Fruit fly (Drosophila melanogaster) whole organism, embryonic: Measurements from ENCODE around the gene Fmr1.

Experiments
- Bgb ChIP-seq: fragments of 200-800 bp; sonication (Bioruptor generic); IDR thresholded peaks from 2 replicates; pipeline ENCODE4 v1.3.6; 2022; ENCODE audit warnings: missing biosample characterization, missing genetic modification characterization; ENCODE audit not compliant: partially characterized antibody
- CG10543 ChIP-seq: fragments of 200-800 bp; sonication (Bioruptor generic); optimal IDR thresholded peaks from 3 replicates; lab custom pipeline; 2017; ENCODE audit warnings: missing biosample characterization, mild to moderate bottlenecking, missing genetic modification characterization, moderate library complexity
- CG10959 ChIP-seq: fragments of 200-800 bp; sonication (Bioruptor generic); IDR thresholded peaks from 2 replicates; pipeline ENCODE4 v1.3.6; 2022; ENCODE audit warnings: missing biosample characterization, missing genetic modification characterization
- CG11247 ChIP-seq: fragments of 200-800 bp; sonication (Bioruptor generic); IDR thresholded peaks from 2 replicates; pipeline ENCODE4 v1.3.6; 2022; ENCODE audit warnings: missing biosample characterization, missing genetic modification characterization
- CG5180 ChIP-seq: fragments of 200-800 bp; sonication (Bioruptor generic); optimal IDR thresholded peaks from 3 replicates; lab custom pipeline; 2017; ENCODE audit warnings: missing biosample characterization, missing genetic modification characterization, mild to moderate bottlenecking, moderate library complexity, missing genetic modification reagents
- CG7556 ChIP-seq: fragments of 200-800 bp; sonication (Bioruptor generic); optimal IDR thresholded peaks from 2 replicates; lab custom pipeline; 2017; ENCODE audit warnings: missing biosample characterization, mild to moderate bottlenecking, missing genetic modification characterization
- CG7745 ChIP-seq: fragments of 200-800 bp; sonication (Bioruptor generic); optimal IDR thresholded peaks from 2 replicates; lab custom pipeline; 2018; ENCODE audit warnings: missing biosample characterization, mild to moderate bottlenecking, missing genetic modification characterization, moderate library complexity
- CG7839 ChIP-seq: fragments of 200-800 bp; sonication (Bioruptor generic); optimal IDR thresholded peaks from 3 replicates; lab custom pipeline; 2018; ENCODE audit warnings: missing biosample characterization, mild to moderate bottlenecking, missing genetic modification characterization, moderate library complexity
- CG7987 ChIP-seq: fragments of 200-800 bp; sonication (Bioruptor generic); optimal IDR thresholded peaks from 2 replicates; lab custom pipeline; 2018; ENCODE audit warnings: missing biosample characterization, mild to moderate bottlenecking, missing genetic modification characterization, moderate library complexity
- CoRest ChIP-seq: fragments of 200-800 bp; sonication (Bioruptor generic); optimal IDR thresholded peaks from 3 replicates; lab custom pipeline; 2018; ENCODE audit warnings: missing biosample characterization, mild to moderate bottlenecking, missing genetic modification characterization, moderate library complexity
- E2f1 ChIP-seq: fragments of 200-800 bp; sonication (Bioruptor generic); IDR thresholded peaks from 2 replicates; pipeline ENCODE4 v1.3.6; 2022; ENCODE audit warnings: missing biosample characterization, missing genetic modification characterization
- ERR ChIP-seq: fragments of 200-800 bp; sonication (Bioruptor generic); optimal IDR thresholded peaks from 2 replicates; lab custom pipeline; 2016; ENCODE audit warnings: missing biosample characterization, missing genetic modification characterization
- Eip74EF ChIP-seq, 2 experiments: fragments of 200-800 bp in 1 of 2; fragments of >200 bp in 1 of 2; sonication (Bioruptor generic) in 1 of 2; optimal IDR thresholded peaks; 2 replicates each; lab custom pipeline; 2017 to 2019; ENCODE audit warnings: missing biosample characterization in 2 of 2, missing genetic modification characterization in 2 of 2, mild to moderate bottlenecking in 1 of 2, moderate library complexity in 1 of 2
- HLHmδ ChIP-seq: fragments of 200-800 bp; sonication (Bioruptor generic); optimal IDR thresholded peaks from 2 replicates; lab custom pipeline; 2018; ENCODE audit warnings: missing biosample characterization, mild to moderate bottlenecking, missing genetic modification characterization, moderate library complexity
- Max ChIP-seq: fragments of 200-800 bp; sonication (Bioruptor generic); optimal IDR thresholded peaks from 2 replicates; lab custom pipeline; 2016; ENCODE audit warnings: missing biosample characterization, mild to moderate bottlenecking, missing genetic modification characterization
- Mes4 ChIP-seq: fragments of 200-800 bp; sonication (Bioruptor generic); optimal IDR thresholded peaks from 2 replicates; lab custom pipeline; 2016; ENCODE audit warnings: missing biosample characterization, missing genetic modification characterization
- Optix ChIP-seq: fragments of 200-800 bp; sonication (Bioruptor generic); IDR thresholded peaks from 3 replicates; pipeline ENCODE4 v1.3.6; 2022; ENCODE audit warnings: missing biosample characterization, missing genetic modification characterization
- Scr ChIP-seq: fragments of 200-800 bp; sonication (Bioruptor generic); IDR thresholded peaks from 2 replicates; pipeline ENCODE4 v1.3.6; 2022; ENCODE audit warnings: missing biosample characterization, missing genetic modification characterization; ENCODE audit not compliant: partially characterized antibody
- Spps ChIP-seq: fragments of 200-800 bp; sonication (Bioruptor generic); optimal IDR thresholded peaks from 2 replicates; lab custom pipeline; 2018; ENCODE audit warnings: missing biosample characterization, mild to moderate bottlenecking, missing genetic modification characterization
- TFAM ChIP-seq: fragments of 200-800 bp; sonication (Bioruptor generic); optimal IDR thresholded peaks from 2 replicates; lab custom pipeline; 2017; ENCODE audit warnings: missing biosample characterization, missing genetic modification characterization, inconsistent platforms
- Xrp1 ChIP-seq: fragments of 200-800 bp; sonication (Bioruptor generic); IDR thresholded peaks from 2 replicates; pipeline ENCODE4 v1.3.6; 2022; ENCODE audit warnings: missing biosample characterization, missing genetic modification characterization
- ac ChIP-seq: fragments of 200-800 bp; sonication (Bioruptor generic); optimal IDR thresholded peaks from 3 replicates; lab custom pipeline; 2017; ENCODE audit warnings: missing biosample characterization, mild to moderate bottlenecking, missing genetic modification characterization
- cas ChIP-seq: fragments of 200-800 bp; sonication (Bioruptor generic); IDR thresholded peaks from 2 replicates; pipeline ENCODE4 v1.3.6; 2022; ENCODE audit warnings: missing biosample characterization, missing genetic modification characterization
- chinmo ChIP-seq: fragments of 200-800 bp; sonication (Bioruptor generic); IDR thresholded peaks from 4 replicates; pipeline ENCODE4 v1.3.6; 2022; ENCODE audit warnings: missing biosample characterization, missing genetic modification characterization; ENCODE audit not compliant: partially characterized antibody
- crc ChIP-seq: fragments of 200-800 bp; sonication (Bioruptor generic); optimal IDR thresholded peaks from 2 replicates; lab custom pipeline; 2016; ENCODE audit warnings: missing biosample characterization, missing genetic modification characterization
- crol ChIP-seq: fragments of 200-800 bp; sonication (Bioruptor generic); IDR thresholded peaks from 2 replicates; pipeline ENCODE4 v1.3.6; 2022; ENCODE audit warnings: missing biosample characterization, missing genetic modification characterization
- crp ChIP-seq, 2 experiments: fragments of 200-800 bp; sonication (Bioruptor generic); optimal IDR thresholded peaks; 2 replicates in 1 of 2; 3 replicates in 1 of 2; lab custom pipeline; 2017; ENCODE audit warnings: missing biosample characterization in 2 of 2, missing genetic modification characterization in 2 of 2, mild to moderate bottlenecking in 1 of 2, moderate library complexity in 1 of 2
- en ChIP-seq: fragments of 200-800 bp; sonication (Bioruptor generic); optimal IDR thresholded peaks from 2 replicates; lab custom pipeline; 2016; ENCODE audit warnings: missing biosample characterization, missing genetic modification characterization
- ewg ChIP-seq: fragments of 200-800 bp; sonication (Bioruptor generic); optimal IDR thresholded peaks from 3 replicates; lab custom pipeline; 2017; ENCODE audit warnings: mild to moderate bottlenecking, missing biosample characterization, missing genetic modification reagents, missing genetic modification characterization
- gce ChIP-seq: fragments of 200-800 bp; sonication (Bioruptor generic); IDR thresholded peaks from 3 replicates; pipeline ENCODE4 v1.3.6; 2022; ENCODE audit warnings: missing biosample characterization, missing genetic modification characterization
- otp ChIP-seq: fragments of 200-800 bp; sonication (Bioruptor generic); IDR thresholded peaks from 3 replicates; pipeline ENCODE4, ENCODE4 v1.3.6; 2022; ENCODE audit warnings: missing biosample characterization, missing genetic modification characterization
- pnt ChIP-seq: fragments of 200-800 bp; sonication (Bioruptor generic); optimal IDR thresholded peaks from 3 replicates; lab custom pipeline; 2016; ENCODE audit warnings: missing biosample characterization, missing genetic modification characterization
- rib ChIP-seq: fragments of 200-800 bp; sonication (Bioruptor generic); IDR thresholded peaks from 2 replicates; pipeline ENCODE4 v1.3.6; 2022; ENCODE audit warnings: missing biosample characterization, missing genetic modification characterization
- sens-2 ChIP-seq: fragments of 200-800 bp; sonication (Bioruptor generic); IDR thresholded peaks from 2 replicates; pipeline ENCODE4 v1.3.6; 2022; ENCODE audit warnings: missing biosample characterization, missing genetic modification characterization
- sisA ChIP-seq: fragments of 200-800 bp; sonication (Bioruptor generic); IDR thresholded peaks from 2 replicates; pipeline ENCODE4 v1.3.6; 2022; ENCODE audit warnings: missing biosample characterization, missing genetic modification characterization
- so ChIP-seq: fragments of 200-800 bp; sonication (Bioruptor generic); IDR thresholded peaks from 3 replicates; pipeline ENCODE4 v1.3.6; 2022; ENCODE audit warnings: missing biosample characterization, missing genetic modification characterization
- ssp ChIP-seq: fragments of 200-800 bp; sonication (Bioruptor generic); IDR thresholded peaks from 2 replicates; pipeline ENCODE4 v1.3.6; 2022; ENCODE audit warnings: missing biosample characterization, missing genetic modification characterization
- toy ChIP-seq: fragments of 200-800 bp; sonication (Bioruptor generic); IDR thresholded peaks from 2 replicates; pipeline ENCODE4 v1.3.6; 2022; ENCODE audit warnings: missing biosample characterization, missing genetic modification characterization
- ttk ChIP-seq: fragments of 200-800 bp; sonication (Bioruptor generic); IDR thresholded peaks from 2 replicates; pipeline ENCODE4 v2.1.2; 2022; ENCODE audit warnings: missing biosample characterization, missing genetic modification characterization
- z ChIP-seq: fragments of 200-800 bp; sonication (Bioruptor generic); IDR thresholded peaks from 3 replicates; pipeline ENCODE4 v1.3.6; 2022; ENCODE audit warnings: missing biosample characterization, missing genetic modification characterization
- zf30C ChIP-seq: fragments of 200-800 bp; sonication (Bioruptor generic); optimal IDR thresholded peaks from 3 replicates; lab custom pipeline; 2018; ENCODE audit warnings: missing biosample characterization, mild to moderate bottlenecking, missing genetic modification characterization
- zfh2 ChIP-seq: fragments of 200-800 bp; sonication (Bioruptor generic); optimal IDR thresholded peaks from 2 replicates; lab custom pipeline; 2016; ENCODE audit warnings: missing biosample characterization, missing genetic modification characterization

The Fmr1 gene

DNA sequence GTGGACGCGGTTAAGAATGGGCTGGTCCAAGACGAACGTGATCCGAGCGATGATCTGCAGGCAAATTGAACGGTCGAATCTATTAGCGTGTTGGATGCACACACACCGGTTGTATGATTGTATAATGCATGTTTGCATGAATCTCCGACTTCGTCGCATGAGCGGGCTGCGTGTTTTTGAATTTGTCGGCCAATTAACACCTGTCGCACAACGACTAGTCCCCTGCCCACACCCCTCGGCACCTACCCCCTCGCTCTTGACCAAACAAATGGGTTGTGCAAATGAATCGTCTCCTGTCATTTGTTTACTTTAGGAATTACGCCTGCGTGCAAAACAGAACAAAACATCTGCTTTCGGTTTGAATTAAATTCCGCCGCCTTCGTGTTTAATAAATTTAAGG is 25.1 kb upstream of the Fmr1 start (continued):
- no peak for TF ChIP-seq Mes4
- no peak for TF ChIP-seq toy
- TF ChIP-seq crol (GFP tag; lab: Robert Waterston, UW) = peak; percentile 33; the same call in 1 of the 2 replicates
- no peak for TF ChIP-seq en
- no peak for TF ChIP-seq Max (GFP tag; lab: Kevin White, UChicago)
- no peak for TF ChIP-seq ssp (GFP tag; lab: Robert Waterston, UW)
- peak; percentile 24 for TF ChIP-seq CG10543
- peak; percentile 16; the same call in 1 of the 2 replicates for TF ChIP-seq sisA (GFP tag; lab: Robert Waterston, UW)
- TF ChIP-seq so = 0 out of 3 replicates have a peak, but pooled peaks have one; percentile 25
- TF ChIP-seq sens-2 (GFP tag; lab: Robert Waterston, UW) = no peak
- no peak for TF ChIP-seq pnt (GFP tag; lab: Kevin White, UChicago)
- TF ChIP-seq z (GFP tag; lab: Robert Waterston, UW) = 0 out of 3 replicates have a peak, but pooled peaks have one; percentile 1
- TF ChIP-seq CoRest (tag; lab: Kevin White, UChicago) = no peak
- TF ChIP-seq CG7987 = no peak
- 0 out of 3 replicates have a peak, but pooled peaks have one; percentile 19 for TF ChIP-seq Optix (GFP tag; lab: Robert Waterston, UW)
- TF ChIP-seq Xrp1 = no peak
- no peak for TF ChIP-seq ERR (GFP tag; lab: Kevin White, UChicago)
- TF ChIP-seq crp (GFP tag; optimal IDR thresholded peaks at IDR 0.05; lab: Kevin White, UChicago) = no peak
- 0 out of 2 replicates have a peak, but pooled peaks have one; percentile 53 for TF ChIP-seq rib (GFP tag; lab: Robert Waterston, UW)
- 0 out of 4 replicates have a peak, but pooled peaks have one; percentile 42 for TF ChIP-seq chinmo (GFP tag; lab: Robert Waterston, UW)
- TF ChIP-seq otp (GFP tag; lab: Robert Waterston, UW) = peak; percentile 88
- no peak for TF ChIP-seq Scr (GFP tag; lab: Robert Waterston, UW)
- TF ChIP-seq HLHmδ (GFP tag; lab: Kevin White, UChicago) = no peak
- TF ChIP-seq ttk = no peak
- TF ChIP-seq zfh2 (GFP tag; lab: Kevin White, UChicago) = no peak
- TF ChIP-seq ac (GFP tag; lab: Kevin White, UChicago) = no peak
- TF ChIP-seq gce (GFP tag; lab: Robert Waterston, UW) = no peak
- TF ChIP-seq CG5180 (GFP tag; lab: Kevin White, UChicago) = peak; percentile 16
- no peak for TF ChIP-seq CG11247 (GFP tag; lab: Robert Waterston, UW)
- TF ChIP-seq CG7556 (GFP tag; lab: Kevin White, UChicago) = no peak
- TF ChIP-seq cas (GFP tag; lab: Robert Waterston, UW) = no peak
- no peak for TF ChIP-seq zf30C (GFP tag; lab: Kevin White, UChicago)
- no peak for TF ChIP-seq CG7839
- TF ChIP-seq Eip74EF (GFP tag; optimal IDR thresholded peaks at IDR 0.05; lab: Kevin White, UChicago) = no peak
- no peak for TF ChIP-seq crc
- no peak for TF ChIP-seq Spps (tag; lab: Kevin White, UChicago)
- no peak for TF ChIP-seq E2f1
- TF ChIP-seq CG7745 (tag; lab: Kevin White, UChicago) = no peak
- no peak for TF ChIP-seq TFAM
- TF ChIP-seq ewg (GFP tag; lab: Kevin White, UChicago) = no peak
- TF ChIP-seq CG10959 (GFP tag; lab: Robert Waterston, UW) = no peak
- TF ChIP-seq Bgb (GFP tag; lab: Robert Waterston, UW) = 0 out of 2 replicates have a peak, but pooled peaks have one; percentile 14
